Fruit fly (Drosophila melanogaster) whole organism, embryonic: ENCODE measurements around the gene lgs.

Experiments
- Blimp-1 ChIP-seq: fragments of 200-800 bp; sonication (Bioruptor generic); optimal IDR thresholded peaks from 3 replicates; lab custom pipeline; 2018; ENCODE audit warnings: missing biosample characterization, missing genetic modification characterization, mild to moderate bottlenecking, moderate library complexity, missing genetic modification reagents
- CG10366 ChIP-seq: fragments of 200-800 bp; sonication (Bioruptor generic); IDR thresholded peaks from 2 replicates; pipeline ENCODE4 v1.3.6; 2022; ENCODE audit warnings: missing biosample characterization, missing genetic modification characterization
- CG13775 ChIP-seq: fragments of 200-800 bp; sonication (Bioruptor generic); optimal IDR thresholded peaks from 3 replicates; lab custom pipeline; 2017; ENCODE audit warnings: missing biosample characterization, mild to moderate bottlenecking, missing genetic modification characterization
- CG14014 ChIP-seq: fragments of 200-800 bp; sonication (Bioruptor generic); IDR thresholded peaks from 2 replicates; pipeline ENCODE4 v1.3.6; 2022; ENCODE audit warnings: missing biosample characterization, missing genetic modification characterization
- CG16815 ChIP-seq: fragments of 200-800 bp; sonication (Bioruptor generic); optimal IDR thresholded peaks from 3 replicates; lab custom pipeline; 2017; ENCODE audit warnings: missing biosample characterization, mild to moderate bottlenecking, missing genetic modification characterization
- CG33557 ChIP-seq: fragments of 200-800 bp; sonication (Bioruptor generic); optimal IDR thresholded peaks from 2 replicates; lab custom pipeline; 2019; ENCODE audit warnings: missing biosample characterization, mild to moderate bottlenecking, missing genetic modification characterization, moderate library complexity
- CG4360 ChIP-seq: fragments of 200-800 bp; sonication (Bioruptor generic); IDR thresholded peaks from 2 replicates; pipeline ENCODE4 v1.3.6; 2022; ENCODE audit warnings: missing biosample characterization, missing genetic modification characterization
- CG6683 ChIP-seq: fragments of 200-800 bp; sonication (Bioruptor generic); optimal IDR thresholded peaks from 2 replicates; lab custom pipeline; 2017; ENCODE audit warnings: missing biosample characterization, mild to moderate bottlenecking, missing genetic modification characterization, missing genetic modification reagents
- CG6813 ChIP-seq: fragments of 200-800 bp; sonication (Bioruptor generic); optimal IDR thresholded peaks from 2 replicates; lab custom pipeline; 2017; ENCODE audit warnings: missing biosample characterization, missing genetic modification characterization, mild to moderate bottlenecking, moderate library complexity, missing genetic modification reagents
- CG7745 ChIP-seq: fragments of 200-800 bp; sonication (Bioruptor generic); optimal IDR thresholded peaks from 2 replicates; lab custom pipeline; 2018; ENCODE audit warnings: missing biosample characterization, mild to moderate bottlenecking, missing genetic modification characterization, moderate library complexity
- CG7963 ChIP-seq: fragments of 200-800 bp; sonication (Bioruptor generic); IDR thresholded peaks from 3 replicates; pipeline ENCODE4 v1.3.6; 2022; ENCODE audit warnings: missing biosample characterization, missing genetic modification characterization; ENCODE audit not compliant: partially characterized antibody
- CG8290 ChIP-seq, 3 experiments: fragments of 200-800 bp; sonication (Bioruptor generic); optimal IDR thresholded peaks; 2 replicates each; lab custom pipeline; 2016 to 2019; ENCODE audit warnings: missing biosample characterization in 3 of 3, missing genetic modification characterization in 3 of 3, mild to moderate bottlenecking in 2 of 3, moderate library complexity in 1 of 3
- CG8359 ChIP-seq: fragments of 200-800 bp; sonication (Bioruptor generic); optimal IDR thresholded peaks from 2 replicates; lab custom pipeline; 2017; ENCODE audit warnings: missing biosample characterization, mild to moderate bottlenecking, missing genetic modification characterization, borderline replicate concordance
- CG9876 ChIP-seq: fragments of 200-800 bp; sonication (Bioruptor generic); optimal IDR thresholded peaks from 2 replicates; lab custom pipeline; 2016; ENCODE audit warnings: missing biosample characterization, missing genetic modification characterization
- CoRest ChIP-seq: fragments of 200-800 bp; sonication (Bioruptor generic); optimal IDR thresholded peaks from 3 replicates; lab custom pipeline; 2018; ENCODE audit warnings: missing biosample characterization, mild to moderate bottlenecking, missing genetic modification characterization, moderate library complexity
- CrebB ChIP-seq: fragments of 200-800 bp; sonication (Bioruptor generic); optimal IDR thresholded peaks from 3 replicates; lab custom pipeline; 2018; ENCODE audit warnings: missing biosample characterization, mild to moderate bottlenecking, missing genetic modification characterization
- D19A ChIP-seq: fragments of 200-800 bp; optimal IDR thresholded peaks from 3 replicates; lab custom pipeline; 2019; ENCODE audit warnings: missing biosample characterization, mild to moderate bottlenecking, missing genetic modification characterization, moderate library complexity
- Dref ChIP-seq: fragments of 200-800 bp; sonication (Bioruptor generic); IDR thresholded peaks from 2 replicates; pipeline ENCODE4 v1.3.6; 2022; ENCODE audit warnings: missing biosample characterization, missing genetic modification characterization
- E2f1 ChIP-seq: fragments of 200-800 bp; sonication (Bioruptor generic); IDR thresholded peaks from 2 replicates; pipeline ENCODE4 v1.3.6; 2022; ENCODE audit warnings: missing biosample characterization, missing genetic modification characterization
- H2.0 ChIP-seq: fragments of 200-800 bp; sonication (Bioruptor generic); IDR thresholded peaks from 2 replicates; pipeline ENCODE4 v1.3.6; 2022; ENCODE audit warnings: missing biosample characterization, missing genetic modification characterization
- Hmr ChIP-seq: fragments of 200-800 bp; sonication (Bioruptor generic); optimal IDR thresholded peaks from 3 replicates; lab custom pipeline; 2017; ENCODE audit warnings: mild to moderate bottlenecking, missing biosample characterization, missing genetic modification reagents, missing genetic modification characterization
- Hr3 ChIP-seq: fragments of 200-800 bp; sonication (Bioruptor generic); optimal IDR thresholded peaks from 3 replicates; lab custom pipeline; 2016; ENCODE audit warnings: missing biosample characterization, missing genetic modification characterization
- Max ChIP-seq: fragments of 200-800 bp; sonication (Bioruptor generic); optimal IDR thresholded peaks from 2 replicates; lab custom pipeline; 2016; ENCODE audit warnings: missing biosample characterization, mild to moderate bottlenecking, missing genetic modification characterization
- Optix ChIP-seq: fragments of 200-800 bp; sonication (Bioruptor generic); IDR thresholded peaks from 3 replicates; pipeline ENCODE4 v1.3.6; 2022; ENCODE audit warnings: missing biosample characterization, missing genetic modification characterization
- Rx ChIP-seq: fragments of 200-800 bp; sonication (Bioruptor generic); IDR thresholded peaks from 2 replicates; pipeline ENCODE4 v1.3.6; 2022; ENCODE audit warnings: missing biosample characterization, missing genetic modification characterization
- Sry-δ ChIP-seq: fragments of 200-800 bp; sonication (Bioruptor generic); optimal IDR thresholded peaks from 2 replicates; lab custom pipeline; 2016; ENCODE audit warnings: missing biosample characterization, missing genetic modification characterization
- ab ChIP-seq: fragments of 200-800 bp; sonication (Bioruptor generic); optimal IDR thresholded peaks from 2 replicates; lab custom pipeline; 2016; ENCODE audit warnings: missing biosample characterization, missing genetic modification characterization
- ac ChIP-seq: fragments of 200-800 bp; sonication (Bioruptor generic); optimal IDR thresholded peaks from 3 replicates; lab custom pipeline; 2017; ENCODE audit warnings: missing biosample characterization, mild to moderate bottlenecking, missing genetic modification characterization
- ato ChIP-seq: fragments of 200-800 bp; sonication (Bioruptor generic); IDR thresholded peaks from 2 replicates; pipeline ENCODE4 v1.3.6; 2022; ENCODE audit warnings: missing biosample characterization, missing genetic modification characterization; ENCODE audit not compliant: partially characterized antibody
- bsh ChIP-seq, 2 experiments: fragments of 200-800 bp; sonication (Bioruptor generic); optimal IDR thresholded peaks; 2 replicates each; lab custom pipeline; 2017 to 2018; ENCODE audit warnings: mild to moderate bottlenecking in 2 of 2, missing biosample characterization in 2 of 2, missing genetic modification characterization in 2 of 2, moderate library complexity in 1 of 2
- da ChIP-seq: fragments of 200-800 bp; sonication (Bioruptor generic); optimal IDR thresholded peaks from 2 replicates; lab custom pipeline; 2016; ENCODE audit warnings: missing biosample characterization, missing genetic modification characterization
- disco-r ChIP-seq: fragments of 200-800 bp; sonication (Bioruptor generic); optimal IDR thresholded peaks from 2 replicates; lab custom pipeline; 2016; ENCODE audit warnings: missing biosample characterization, missing genetic modification characterization
- dm ChIP-seq: fragments of 200-800 bp; sonication (Bioruptor generic); optimal IDR thresholded peaks from 3 replicates; lab custom pipeline; 2016; ENCODE audit warnings: missing biosample characterization, missing genetic modification characterization
- exex ChIP-seq: fragments of 200-800 bp; sonication (Bioruptor generic); optimal IDR thresholded peaks from 4 replicates; lab custom pipeline; 2018; ENCODE audit warnings: missing biosample characterization, mild to moderate bottlenecking, missing genetic modification characterization, moderate library complexity
- fd102C ChIP-seq: fragments of 200-800 bp; sonication (Bioruptor generic); optimal IDR thresholded peaks from 2 replicates; lab custom pipeline; 2018; ENCODE audit warnings: missing biosample characterization, mild to moderate bottlenecking, missing genetic modification characterization, moderate library complexity
- gce ChIP-seq: fragments of 200-800 bp; sonication (Bioruptor generic); IDR thresholded peaks from 3 replicates; pipeline ENCODE4 v1.3.6; 2022; ENCODE audit warnings: missing biosample characterization, missing genetic modification characterization
- gcm ChIP-seq: fragments of 200-800 bp; sonication (Bioruptor generic); optimal IDR thresholded peaks from 2 replicates; lab custom pipeline; 2019; ENCODE audit warnings: missing biosample characterization, mild to moderate bottlenecking, missing genetic modification characterization, moderate library complexity
- gt ChIP-seq: fragments of 200-800 bp; sonication (Bioruptor generic); IDR thresholded peaks from 2 replicates; pipeline ENCODE4 v1.3.6; 2022; ENCODE audit warnings: missing biosample characterization, missing genetic modification characterization
- h ChIP-seq: fragments of >200 bp; optimal IDR thresholded peaks from 2 replicates; lab custom pipeline; 2017
- ham ChIP-seq: fragments of 200-800 bp; sonication (Bioruptor generic); IDR thresholded peaks from 2 replicates; pipeline ENCODE4 v1.3.6; 2022; ENCODE audit warnings: missing biosample characterization, missing genetic modification characterization
- her ChIP-seq: fragments of 200-800 bp; sonication (Bioruptor generic); optimal IDR thresholded peaks from 2 replicates; lab custom pipeline; 2016; ENCODE audit warnings: missing biosample characterization, missing genetic modification characterization
- pnt ChIP-seq: fragments of 200-800 bp; sonication (Bioruptor generic); optimal IDR thresholded peaks from 3 replicates; lab custom pipeline; 2016; ENCODE audit warnings: missing biosample characterization, missing genetic modification characterization
- rib ChIP-seq: fragments of 200-800 bp; sonication (Bioruptor generic); IDR thresholded peaks from 2 replicates; pipeline ENCODE4 v1.3.6; 2022; ENCODE audit warnings: missing biosample characterization, missing genetic modification characterization
- row ChIP-seq: fragments of 200-800 bp; sonication (Bioruptor generic); IDR thresholded peaks from 3 replicates; pipeline ENCODE4 v1.3.6; 2022; ENCODE audit warnings: missing biosample characterization, missing genetic modification characterization
- scrt ChIP-seq: fragments of 200-800 bp; sonication (Bioruptor generic); optimal IDR thresholded peaks from 2 replicates; lab custom pipeline; 2018; ENCODE audit warnings: missing biosample characterization, mild to moderate bottlenecking, missing genetic modification characterization, moderate library complexity
- sens-2 ChIP-seq: fragments of 200-800 bp; sonication (Bioruptor generic); IDR thresholded peaks from 2 replicates; pipeline ENCODE4 v1.3.6; 2022; ENCODE audit warnings: missing biosample characterization, missing genetic modification characterization
- seq ChIP-seq: fragments of 200-800 bp; sonication (Bioruptor generic); IDR thresholded peaks from 2 replicates; pipeline ENCODE4 v1.3.6; 2022; ENCODE audit warnings: missing biosample characterization, missing genetic modification characterization
- tgo ChIP-seq: fragments of 200-800 bp; sonication (Bioruptor generic); IDR thresholded peaks from 3 replicates; pipeline ENCODE4 v1.3.6; 2022; ENCODE audit warnings: missing biosample characterization, missing genetic modification characterization
- tio ChIP-seq: fragments of 200-800 bp; sonication (Bioruptor generic); optimal IDR thresholded peaks from 2 replicates; lab custom pipeline; 2017; ENCODE audit warnings: missing biosample characterization, missing genetic modification characterization, inconsistent platforms
- wdn ChIP-seq: fragments of 200-800 bp; sonication (Bioruptor generic); IDR thresholded peaks from 2 replicates; pipeline ENCODE4 v1.3.6; 2022; ENCODE audit warnings: missing biosample characterization, missing genetic modification characterization
- zfh1 ChIP-seq: fragments of 200-800 bp; sonication (Bioruptor generic); IDR thresholded peaks from 3 replicates; pipeline ENCODE4 v1.3.6; 2022; ENCODE audit warnings: missing biosample characterization, missing genetic modification characterization
- zfh2 ChIP-seq: fragments of 200-800 bp; sonication (Bioruptor generic); optimal IDR thresholded peaks from 2 replicates; lab custom pipeline; 2016; ENCODE audit warnings: missing biosample characterization, missing genetic modification characterization

lgs gene

DNA sequence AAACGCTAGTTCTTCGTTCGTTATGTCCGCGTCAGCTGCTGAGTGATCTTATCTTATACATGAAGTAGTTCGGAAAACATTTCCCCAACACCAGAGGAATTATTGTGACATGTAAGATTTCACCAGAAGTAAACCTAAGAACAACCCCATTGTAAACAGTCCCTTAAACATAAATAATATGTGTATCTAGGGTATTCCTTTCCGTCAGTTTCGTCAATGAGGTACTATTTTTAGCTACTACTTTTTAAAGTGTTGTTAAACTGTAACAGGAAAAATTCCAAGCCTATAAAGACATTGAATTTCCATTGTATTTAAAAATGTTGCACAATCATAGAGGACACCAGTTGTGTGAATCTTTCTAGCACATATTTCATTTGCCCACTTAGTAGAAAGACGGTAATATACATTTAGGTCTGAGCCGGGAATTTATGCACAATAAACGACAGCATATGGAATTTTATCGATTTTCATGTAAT lies 39.0 kb upstream of the lgs start (continued):
- TF ChIP-seq gce (GFP tag; lab: Robert Waterston, UW) (no peak), zfh1 (GFP tag; lab: Robert Waterston, UW) (no peak), Optix (GFP tag; lab: Robert Waterston, UW) (no peak), dm (GFP tag; lab: Kevin White, UChicago) (no peak), CG10366 (GFP tag; lab: Robert Waterston, UW) (no peak), her (GFP tag; lab: Kevin White, UChicago) (no peak), gt (GFP tag; lab: Robert Waterston, UW) (no peak), CG33557 (peak; percentile 36), CG7963 (GFP tag; lab: Robert Waterston, UW) (no peak), row (GFP tag; lab: Robert Waterston, UW) (peak; percentile 77), pnt (GFP tag; lab: Kevin White, UChicago) (no peak), tio (GFP tag; lab: Kevin White, UChicago) (no peak), CG8359 (no peak), ato (GFP tag; lab: Robert Waterston, UW) (no peak), Blimp-1 (GFP tag; lab: Kevin White, UChicago) (no peak), CG14014 (no peak), CG4360 (GFP tag; lab: Robert Waterston, UW) (no peak), E2f1 (no peak), CrebB (tag; lab: Kevin White, UChicago) (no peak), seq (GFP tag; lab: Robert Waterston, UW) (no peak), CG6813 (GFP tag; lab: Kevin White, UChicago) (no peak), CG13775 (GFP tag; lab: Kevin White, UChicago) (no peak), gcm (GFP tag; lab: Kevin White, UChicago) (no peak), scrt (GFP tag; lab: Kevin White, UChicago) (no peak), ham (no peak), wdn (GFP tag; lab: Robert Waterston, UW) (no peak), Hmr (GFP tag; lab: Kevin White, UChicago) (no peak), CG9876 (GFP tag; lab: Kevin White, UChicago) (no peak), rib (GFP tag; lab: Robert Waterston, UW) (no peak), Max (no peak), Rx (GFP tag; lab: Robert Waterston, UW) (no peak), h (lab: Kevin White, UChicago) (no peak), CG7745 (tag; lab: Kevin White, UChicago) (no peak), bsh (GFP tag; optimal IDR thresholded peaks at IDR 0.05; lab: Kevin White, UChicago) (no peak), Hr3 (no peak), sens-2 (GFP tag; lab: Robert Waterston, UW) (no peak), CG6683 (GFP tag; lab: Kevin White, UChicago) (no peak), CG8290 (GFP tag; optimal IDR thresholded peaks at IDR 0.05; lab: Kevin White, UChicago) (peak; percentile 63), CG8290 (tag; optimal IDR thresholded peaks at IDR 0.05; lab: Kevin White, UChicago) (peak; percentile 68 to 69), D19A (tag; lab: Kevin White, UChicago) (peak; percentile 45), CoRest (tag; lab: Kevin White, UChicago) (peak; percentile 43), ab (GFP tag; lab: Kevin White, UChicago) (no peak), Sry-δ (GFP tag; lab: Kevin White, UChicago) (peak; percentile 33), ac (no peak), Dref (GFP tag; lab: Robert Waterston, UW) (peak; percentile 39; the same call in 1 of the 2 replicates), tgo (GFP tag; lab: Robert Waterston, UW) (no peak), da (GFP tag; lab: Kevin White, UChicago) (no peak), H2.0 (GFP tag; lab: Robert Waterston, UW) (no peak), fd102C (GFP tag; lab: Kevin White, UChicago) (no peak), CG16815 (GFP tag; lab: Kevin White, UChicago) (no peak), disco-r (GFP tag; lab: Kevin White, UChicago) (no peak), zfh2 (peak; percentile 6), exex (tag; lab: Kevin White, UChicago) (no peak)
